Fruit fly (Drosophila melanogaster): ENCODE measurements around the gene CG42724.

Gene CG42724

dm6 chr3R:6351181-6351580, 16.9 kb downstream of the CG42724 start:
- no peak for TF ChIP-seq CG9932 (GFP tag; IDR thresholded peaks at IDR 0.05)
- peak; percentile 79 for TF ChIP-seq pros (GFP tag; optimal IDR thresholded peaks at IDR 0.05)
- TF ChIP-seq D (optimal IDR thresholded peaks at IDR 0.05): peak; percentile 4
- no peak for TF ChIP-seq D (GFP tag; optimal IDR thresholded peaks at IDR 0.05)
- TF ChIP-seq CG8359 (GFP tag; optimal IDR thresholded peaks at IDR 0.05; ENCODE audit: borderline replicate concordance): peak; percentile 43
- peak; percentile 22 for TF ChIP-seq CG9437 (GFP tag; optimal IDR thresholded peaks at IDR 0.05)
- no peak for TF ChIP-seq CG9215 (GFP tag; IDR thresholded peaks at IDR 0.05)
- peak; percentile 100 for TF ChIP-seq CG6254 (GFP tag; optimal IDR thresholded peaks at IDR 0.05)
- TF ChIP-seq Med (GFP tag): peak; percentile 27
- TF ChIP-seq CG15601 (tag; optimal IDR thresholded peaks at IDR 0.05): no peak
- peak; percentile 39 for TF ChIP-seq Neu2 (GFP tag; optimal IDR thresholded peaks at IDR 0.05; ENCODE audit: borderline replicate concordance)
- TF ChIP-seq stc (GFP tag; IDR thresholded peaks at IDR 0.05): 0 out of 2 replicates have a peak, but pooled peaks have one; percentile 11
- peak; percentile 23; the same call in 1 of the 2 replicates for TF ChIP-seq Drgx (GFP tag; IDR thresholded peaks at IDR 0.05)
- no peak for TF ChIP-seq CG10267 (tag; optimal IDR thresholded peaks at IDR 0.05)
- TF ChIP-seq Elba2 (GFP tag; optimal IDR thresholded peaks at IDR 0.05): peak; percentile 56
- peak; percentile 21 for TF ChIP-seq Nf-YB (GFP tag; optimal IDR thresholded peaks at IDR 0.05)
- no peak for TF ChIP-seq pan (optimal IDR thresholded peaks at IDR 0.05)
- TF ChIP-seq pan (GFP tag; optimal IDR thresholded peaks at IDR 0.05 in 1 of 2, IDR thresholded peaks at IDR 0.05 in 1 of 2): peak in 1 of 2 experiments; percentile 22
- TF ChIP-seq kni (GFP tag; optimal IDR thresholded peaks at IDR 0.05): peak; percentile 21
- no peak for TF ChIP-seq Myb (GFP tag; optimal IDR thresholded peaks at IDR 0.05)
- TF ChIP-seq ken (GFP tag; IDR thresholded peaks at IDR 0.05): no peak
- 0 out of 2 replicates have a peak, but pooled peaks have one; percentile 16 for TF ChIP-seq CG16779 (GFP tag; IDR thresholded peaks at IDR 0.05)
- peak; percentile 13; the same call in 1 of the 2 replicates for TF ChIP-seq MBD-R2 (GFP tag; IDR thresholded peaks at IDR 0.05)
- TF ChIP-seq fru (optimal IDR thresholded peaks at IDR 0.05): no peak
- peak; percentile 35 for TF ChIP-seq nom (GFP tag; optimal IDR thresholded peaks at IDR 0.05)
- no peak for TF ChIP-seq CG8388 (GFP tag; optimal IDR thresholded peaks at IDR 0.05)
- 0 out of 3 replicates have a peak, but pooled peaks have one; percentile 4 for TF ChIP-seq otp (GFP tag; IDR thresholded peaks at IDR 0.05)
- no peak for TF ChIP-seq bcd (GFP tag; optimal IDR thresholded peaks at IDR 0.05)
- TF ChIP-seq cas (GFP tag; IDR thresholded peaks at IDR 0.05): no peak
- TF ChIP-seq ara (GFP tag; IDR thresholded peaks at IDR 0.05): no peak
- no peak for TF ChIP-seq CG7745 (tag; optimal IDR thresholded peaks at IDR 0.05)
- TF ChIP-seq z (GFP tag; IDR thresholded peaks at IDR 0.05): 0 out of 3 replicates have a peak, but pooled peaks have one; percentile 31
- TF ChIP-seq CG6813 (GFP tag; optimal IDR thresholded peaks at IDR 0.05): peak; percentile 21
- peak; percentile 84 for TF ChIP-seq onecut (GFP tag; IDR thresholded peaks at IDR 0.05)
- peak; percentile 44; the same call in 1 of the 3 replicates for TF ChIP-seq so (GFP tag; IDR thresholded peaks at IDR 0.05)
- TF ChIP-seq CG4617 (GFP tag; optimal IDR thresholded peaks at IDR 0.05; ENCODE audit: borderline replicate concordance): peak; percentile 72
- no peak for TF ChIP-seq Sry-β (GFP tag; optimal IDR thresholded peaks at IDR 0.05)
- no peak for TF ChIP-seq CG16815 (GFP tag; optimal IDR thresholded peaks at IDR 0.05)
- TF ChIP-seq cg (GFP tag; optimal IDR thresholded peaks at IDR 0.05): peak; percentile 85
- no peak for TF ChIP-seq CG34224 (GFP tag; IDR thresholded peaks at IDR 0.05; ENCODE audit: partially characterized antibody)
- TF ChIP-seq CG2199 (GFP tag; IDR thresholded peaks at IDR 0.05): peak; percentile 66; the same call in 1 of the 3 replicates
- peak; percentile 61 for TF ChIP-seq crol (GFP tag; IDR thresholded peaks at IDR 0.05)
- TF ChIP-seq pb (GFP tag; optimal IDR thresholded peaks at IDR 0.05): no peak
- no peak for TF ChIP-seq CG7987 (GFP tag; optimal IDR thresholded peaks at IDR 0.05)
- no peak for TF ChIP-seq mam (GFP tag; optimal IDR thresholded peaks at IDR 0.05)
- no peak for TF ChIP-seq jigr1 (GFP tag; IDR thresholded peaks at IDR 0.05)
- TF ChIP-seq MESR4 (GFP tag; optimal IDR thresholded peaks at IDR 0.05): peak; percentile 51
- peak; percentile 44 to 93 for TF ChIP-seq insv (GFP tag; optimal IDR thresholded peaks at IDR 0.05)
- peak; percentile 61 for TF ChIP-seq cad (GFP tag; optimal IDR thresholded peaks at IDR 0.05)
- TF ChIP-seq HLHmδ (GFP tag; optimal IDR thresholded peaks at IDR 0.05): peak; percentile 20
